Worm (Caenorhabditis elegans) whole organism, late embryonic: ENCODE data around the gene Y27F2A.6.
"Not testable (repeated sequence)": the region's sequence is repeated elsewhere in the genome, so short reads cannot be mapped to it uniquely, and the experiment has no call there.

Experiments
- C38D4.7 ChIP-seq: fragments of 200-800 bp; sonication (Bioruptor generic); optimal IDR thresholded peaks from 2 replicates; lab custom pipeline; 2018; ENCODE audit warnings: mild to moderate bottlenecking, missing genetic modification characterization, moderate library complexity, missing compliant biosample characterization
- K02D7.2 ChIP-seq: sonication (generic microtip); optimal IDR thresholded peaks from 2 replicates; lab custom pipeline; 2017; ENCODE audit warnings: mild to moderate bottlenecking, missing genetic modification characterization, missing compliant biosample characterization
- K09A11.1 ChIP-seq: sonication (generic microtip); optimal IDR thresholded peaks from 2 replicates; lab custom pipeline; 2017; ENCODE audit warnings: antibody characterized with exemption, mild to moderate bottlenecking, missing genetic modification characterization, missing compliant biosample characterization; ENCODE audit not compliant: insufficient read depth
- T23F11.4 ChIP-seq: fragments of 200-800 bp; sonication (Bioruptor generic); optimal IDR thresholded peaks from 2 replicates; lab custom pipeline; 2018; ENCODE audit warnings: mild to moderate bottlenecking, missing genetic modification characterization, missing compliant biosample characterization
- Y22D7AL.16 ChIP-seq: sonication (generic microtip); optimal IDR thresholded peaks from 2 replicates; lab custom pipeline; 2016; ENCODE audit warnings: missing genetic modification characterization, missing compliant biosample characterization
- ceh-14 ChIP-seq: sonication (generic microtip); optimal IDR thresholded peaks from 2 replicates; lab custom pipeline; 2016; ENCODE audit warnings: missing genotype, missing genetic modification characterization, missing compliant biosample characterization
- ceh-18 ChIP-seq: sonication (generic microtip); optimal IDR thresholded peaks from 2 replicates; lab custom pipeline; 2016; ENCODE audit warnings: missing genetic modification characterization, missing compliant biosample characterization
- ceh-22 ChIP-seq: sonication (generic microtip); optimal IDR thresholded peaks from 2 replicates; lab custom pipeline; 2017; ENCODE audit warnings: missing biosample characterization, missing genetic modification characterization
- ceh-31 ChIP-seq: sonication (generic microtip); optimal IDR thresholded peaks from 2 replicates; lab custom pipeline; 2016; ENCODE audit warnings: missing genetic modification characterization, missing compliant biosample characterization
- ceh-34 ChIP-seq: sonication (generic microtip); optimal IDR thresholded peaks from 2 replicates; lab custom pipeline; 2016; ENCODE audit warnings: mild to moderate bottlenecking, missing genetic modification characterization, missing compliant biosample characterization
- ceh-45 ChIP-seq: fragments of 200-800 bp; sonication (Bioruptor generic); IDR thresholded peaks from 2 replicates; pipeline ENCODE4 v1.3.6; 2022; ENCODE audit warnings: missing genetic modification reagents, missing genetic modification characterization, missing compliant biosample characterization
- ceh-48 ChIP-seq: sonication (generic microtip); optimal IDR thresholded peaks from 2 replicates; lab custom pipeline; 2016; ENCODE audit warnings: missing genetic modification characterization, inconsistent platforms, missing compliant biosample characterization
- ceh-6 ChIP-seq: fragments of 200-800 bp; sonication (Bioruptor generic); optimal IDR thresholded peaks from 2 replicates; lab custom pipeline; 2018; ENCODE audit warnings: mild to moderate bottlenecking, missing genetic modification characterization, missing compliant biosample characterization
- ceh-9 ChIP-seq: sonication (generic microtip); optimal IDR thresholded peaks from 2 replicates; lab custom pipeline; 2016; ENCODE audit warnings: mild to moderate bottlenecking, missing genetic modification characterization, inconsistent platforms, missing compliant biosample characterization
- dve-1 ChIP-seq: sonication (generic microtip); optimal IDR thresholded peaks from 2 replicates; lab custom pipeline; 2017; ENCODE audit warnings: antibody characterized with exemption, mild to moderate bottlenecking, missing genetic modification characterization, missing compliant biosample characterization
- fkh-10 ChIP-seq: fragments of 150-350 bp; optimal IDR thresholded peaks from 2 replicates; lab custom pipeline; 2014; ENCODE audit warnings: missing biosample characterization, missing genetic modification reagents, missing genetic modification characterization
- fkh-6 ChIP-seq: sonication (generic microtip); optimal IDR thresholded peaks from 2 replicates; lab custom pipeline; 2016; ENCODE audit warnings: missing genetic modification characterization, missing compliant biosample characterization
- gmeb-2 ChIP-seq: sonication (generic microtip); optimal IDR thresholded peaks from 2 replicates; lab custom pipeline; 2016; ENCODE audit warnings: missing genetic modification characterization, inconsistent platforms, missing compliant biosample characterization
- hlh-13 ChIP-seq: fragments of 200-800 bp; sonication (Bioruptor generic); optimal IDR thresholded peaks from 2 replicates; lab custom pipeline; 2018; ENCODE audit warnings: mild to moderate bottlenecking, missing genetic modification characterization, missing compliant biosample characterization
- hlh-6 ChIP-seq: sonication (generic microtip); optimal IDR thresholded peaks from 2 replicates; lab custom pipeline; 2016; ENCODE audit warnings: missing genotype, missing genetic modification characterization, missing compliant biosample characterization
- hlh-8 ChIP-seq: sonication (generic microtip); optimal IDR thresholded peaks from 2 replicates; lab custom pipeline; 2016; ENCODE audit warnings: missing genotype, missing genetic modification characterization, missing compliant biosample characterization
- lim-6 ChIP-seq: sonication (generic microtip); optimal IDR thresholded peaks from 2 replicates; lab custom pipeline; 2016; ENCODE audit warnings: missing genetic modification characterization, missing compliant biosample characterization
- lin-11 ChIP-seq: fragments of 200-800 bp; sonication (Bioruptor generic); optimal IDR thresholded peaks from 2 replicates; lab custom pipeline; 2018; ENCODE audit warnings: mild to moderate bottlenecking, missing genetic modification characterization, missing compliant biosample characterization
- madf-2 ChIP-seq: sonication (generic microtip); optimal IDR thresholded peaks from 2 replicates; lab custom pipeline; 2017; ENCODE audit warnings: missing genetic modification characterization, missing compliant biosample characterization
- nhr-11 ChIP-seq: fragments of 150-350 bp; optimal IDR thresholded peaks from 2 replicates; lab custom pipeline; 2014; ENCODE audit warnings: missing biosample characterization, missing genetic modification characterization
- nhr-232 ChIP-seq: sonication (generic microtip); optimal IDR thresholded peaks from 2 replicates; lab custom pipeline; 2016; ENCODE audit warnings: missing genetic modification characterization, missing compliant biosample characterization
- npax-4 ChIP-seq: sonication (generic microtip); optimal IDR thresholded peaks from 2 replicates; lab custom pipeline; 2016; ENCODE audit warnings: missing genetic modification characterization, missing compliant biosample characterization
- pat-9 ChIP-seq: fragments of 200-800 bp; sonication (Bioruptor generic); optimal IDR thresholded peaks from 2 replicates; lab custom pipeline; 2018; ENCODE audit warnings: mild to moderate bottlenecking, missing genetic modification characterization, moderate library complexity, missing compliant biosample characterization
- pax-1 ChIP-seq: fragments of 150-350 bp; optimal IDR thresholded peaks from 2 replicates; lab custom pipeline; 2014; ENCODE audit warnings: missing biosample characterization, missing genetic modification characterization
- pros-1 ChIP-seq: fragments of 150-350 bp; optimal IDR thresholded peaks from 2 replicates; lab custom pipeline; 2014; ENCODE audit warnings: missing biosample characterization, missing genetic modification reagents, missing genetic modification characterization
- rnt-1 ChIP-seq: sonication (generic microtip); optimal IDR thresholded peaks from 2 replicates; lab custom pipeline; 2016; ENCODE audit warnings: missing genetic modification characterization, missing compliant biosample characterization
- sdc-2 ChIP-seq: sonication (generic microtip); optimal IDR thresholded peaks from 2 replicates; lab custom pipeline; 2016; ENCODE audit warnings: missing genotype, missing genetic modification characterization, missing compliant biosample characterization
- tbx-2 ChIP-seq: sonication (generic microtip); optimal IDR thresholded peaks from 2 replicates; lab custom pipeline; 2016; ENCODE audit warnings: missing genetic modification characterization, missing compliant biosample characterization
- tbx-7 ChIP-seq: sonication (generic microtip); optimal IDR thresholded peaks from 2 replicates; lab custom pipeline; 2016; ENCODE audit warnings: missing genotype, missing genetic modification characterization, missing compliant biosample characterization
- ttx-3 ChIP-seq: sonication (generic microtip); optimal IDR thresholded peaks from 2 replicates; lab custom pipeline; 2016; ENCODE audit warnings: missing genetic modification reagents, missing genetic modification characterization, missing compliant biosample characterization
- ztf-16 ChIP-seq: sonication (generic microtip); optimal IDR thresholded peaks from 2 replicates; lab custom pipeline; 2017; ENCODE audit warnings: missing genetic modification characterization, missing compliant biosample characterization

The Y27F2A.6 gene

DNA sequence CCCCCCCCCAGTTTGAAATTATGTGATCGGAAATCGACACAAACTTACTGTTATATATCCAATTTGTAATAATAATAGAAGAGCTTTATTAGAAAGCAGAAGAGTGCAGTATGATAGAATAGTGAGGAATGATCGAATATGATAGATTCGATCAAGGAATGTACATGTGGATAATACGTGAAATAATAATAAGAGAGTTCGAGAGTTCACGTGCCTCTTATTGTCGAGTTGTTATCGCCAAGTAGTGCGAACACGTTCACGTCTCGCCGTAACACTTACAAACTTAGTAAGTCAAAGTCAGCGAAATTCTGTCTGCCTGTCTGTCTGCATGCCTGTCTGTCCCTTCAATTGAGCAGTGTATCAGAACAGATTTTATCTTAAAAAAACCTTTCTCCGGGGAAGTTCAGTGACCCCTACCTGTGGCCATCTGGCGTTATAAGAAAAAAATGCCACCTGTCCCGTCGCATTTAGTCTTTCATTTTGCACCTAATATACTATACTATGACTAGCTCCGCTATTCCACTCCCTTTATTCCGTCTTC lies at the start of gene Y27F2A.6, which contains the start of gene Y27F2A.8:
Y27F2A.6 (minus strand) TSS at position 101 of the 541 bp plus-strand sequence.
Y27F2A.8 (plus strand) TSS at position 491 of the 541 bp plus-strand sequence.
- not testable (repeated sequence) for TF ChIP-seq T23F11.4; sdc-2; lim-6 (tag; lab: Kevin White, UChicago)

DNA sequence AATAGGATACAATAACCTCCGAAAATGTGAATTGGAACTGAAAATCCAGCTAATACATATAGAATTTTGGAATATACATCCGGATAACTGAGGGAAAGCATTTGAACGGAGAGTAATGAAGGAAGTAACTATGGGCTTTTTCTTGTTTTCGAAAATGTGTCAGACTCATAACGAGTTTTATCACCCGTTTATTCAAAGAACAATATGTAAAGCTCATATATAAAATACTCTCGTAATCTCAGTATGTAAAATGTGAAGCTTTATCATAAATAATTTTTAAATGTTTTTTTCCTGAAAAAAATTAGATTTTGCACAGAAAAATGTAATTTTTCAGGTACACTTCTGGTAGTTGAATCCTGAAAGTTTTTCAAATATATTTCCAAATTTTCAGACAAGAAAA lies 47.2 kb upstream of the Y27F2A.6 start, which contains the start of gene srh-297:
srh-297 (minus strand) TSS at position 101 of the 400 bp plus-strand sequence.
- TF ChIP-seq ceh-22 (no peak), K09A11.1 (tag; lab: Kevin White, UChicago) (no peak), ceh-48 (tag; lab: Kevin White, UChicago) (no peak), ceh-18 (tag; lab: Kevin White, UChicago) (no peak), K02D7.2 (no peak), fkh-6 (no peak), Y22D7AL.16 (tag; lab: Kevin White, UChicago) (no peak), ceh-14 (tag; lab: Kevin White, UChicago) (no peak), ttx-3 (tag; lab: Kevin White, UChicago) (no peak), pros-1 (tag; lab: Kevin White, UChicago) (no peak), hlh-6 (tag; lab: Kevin White, UChicago) (no peak), tbx-2 (tag; lab: Kevin White, UChicago) (no peak), ceh-6 (GFP tag; lab: Kevin White, UChicago) (no peak), pax-1 (tag; lab: Kevin White, UChicago) (no peak), fkh-10 (no peak), nhr-11 (tag; lab: Kevin White, UChicago) (no peak), pat-9 (tag; lab: Kevin White, UChicago) (no peak), hlh-8 (tag; lab: Kevin White, UChicago) (no peak), ceh-31 (tag; lab: Kevin White, UChicago) (no peak), ztf-16 (tag; lab: Kevin White, UChicago) (no peak)

DNA sequence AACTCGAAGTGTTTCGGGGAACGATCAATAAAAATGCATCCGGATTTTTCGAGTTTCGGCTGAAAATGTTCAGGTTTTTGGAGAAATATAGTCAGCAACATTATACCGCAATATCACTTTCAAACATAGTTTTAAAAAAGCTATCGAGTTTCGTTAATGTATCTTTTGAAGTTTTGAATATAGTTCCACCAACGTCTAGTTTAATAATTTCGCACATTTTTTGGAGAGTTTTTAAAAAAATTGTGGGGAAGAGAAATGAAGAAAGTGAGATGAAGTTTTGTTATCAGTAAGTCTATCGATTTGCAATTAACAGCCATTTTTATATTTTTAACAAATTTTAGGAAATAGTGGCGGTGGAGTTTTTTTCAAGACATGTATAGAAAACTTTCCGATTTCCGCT lies 42.6 kb upstream of the Y27F2A.6 start, which contains the start of gene ZC239.17:
ZC239.17 (minus strand) TSS at position 101 of the 400 bp plus-strand sequence.
- no peak for TF ChIP-seq tbx-7
- TF ChIP-seq madf-2 (tag; lab: Kevin White, UChicago): no peak
- TF ChIP-seq ceh-45 (GFP tag; lab: Robert Waterston, UW): no peak
- no peak for TF ChIP-seq dve-1 (tag; lab: Kevin White, UChicago)
- no peak for TF ChIP-seq nhr-232 (tag; lab: Kevin White, UChicago)
- no peak for TF ChIP-seq ceh-9 (tag; lab: Kevin White, UChicago)
- TF ChIP-seq ceh-34 (tag; lab: Kevin White, UChicago): no peak
- no peak for TF ChIP-seq ceh-48 (tag; lab: Kevin White, UChicago)
- TF ChIP-seq T23F11.4: no peak
- TF ChIP-seq hlh-6 (tag; lab: Kevin White, UChicago): no peak
- TF ChIP-seq hlh-13 (GFP tag; lab: Kevin White, UChicago): no peak
- TF ChIP-seq ceh-6 (GFP tag; lab: Kevin White, UChicago): no peak
- TF ChIP-seq lin-11 (tag; lab: Kevin White, UChicago): no peak
- TF ChIP-seq ztf-16 (tag; lab: Kevin White, UChicago): no peak
- no peak for TF ChIP-seq gmeb-2 (tag; lab: Kevin White, UChicago)
- TF ChIP-seq C38D4.7 (GFP tag; lab: Kevin White, UChicago): no peak
- TF ChIP-seq ceh-18 (tag; lab: Kevin White, UChicago): no peak
- TF ChIP-seq npax-4 (tag; lab: Kevin White, UChicago): no peak
- no peak for TF ChIP-seq pros-1 (tag; lab: Kevin White, UChicago)

DNA sequence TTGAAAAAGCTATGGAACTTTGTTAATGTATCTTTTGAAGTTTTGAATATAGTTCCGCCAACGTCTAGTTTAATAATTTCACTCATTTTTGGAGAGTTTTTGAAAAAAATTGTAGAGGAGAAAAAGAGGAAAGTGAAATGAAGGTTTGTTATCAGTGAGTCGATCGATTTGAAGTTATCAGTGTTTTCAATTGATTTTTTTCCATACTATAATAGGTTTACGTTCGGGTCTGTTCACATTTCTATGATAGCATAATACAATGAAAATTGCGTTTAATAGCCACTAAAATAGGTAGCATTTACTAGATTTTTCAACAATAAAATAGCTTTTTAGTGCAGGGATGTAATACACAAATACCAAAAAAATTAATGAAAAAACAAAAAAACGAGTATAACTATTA lies 42.0 kb upstream of the Y27F2A.6 start, which contains the start of gene ZC239.16:
ZC239.16 (minus strand) TSS at position 120 of the 400 bp plus-strand sequence.
- TF ChIP-seq fkh-10: no peak
- TF ChIP-seq npax-4 (tag; lab: Kevin White, UChicago): no peak
- no peak for TF ChIP-seq rnt-1
- no peak for TF ChIP-seq nhr-11 (tag; lab: Kevin White, UChicago)
- TF ChIP-seq, all 69 proteins: peak for 0
